Worm (Caenorhabditis elegans) whole organism, early embryonic: ENCODE results near the gene lam-2.

Experiments
- B0310.2 ChIP-seq: sonication (generic microtip); optimal IDR thresholded peaks from 2 replicates; lab custom pipeline; 2016; ENCODE audit warnings: mild to moderate bottlenecking, missing genetic modification characterization, missing compliant biosample characterization
- ama-1 ChIP-seq: fragments of 150-350 bp; optimal IDR thresholded peaks from 2 replicates; lab custom pipeline; 2014
- ceh-13 ChIP-seq: fragments of 200-800 bp; sonication (Bioruptor generic); optimal IDR thresholded peaks from 2 replicates; lab custom pipeline; 2018; ENCODE audit warnings: mild to moderate bottlenecking, missing genetic modification characterization, missing compliant biosample characterization
- ceh-36 ChIP-seq: sonication (generic microtip); optimal IDR thresholded peaks from 2 replicates; lab custom pipeline; 2016; ENCODE audit warnings: missing genetic modification characterization, inconsistent platforms, missing compliant biosample characterization
- flt-1 ChIP-seq: fragments of 200-800 bp; sonication (Bioruptor generic); IDR thresholded peaks from 2 replicates; pipeline ENCODE4 v1.3.6; 2022; ENCODE audit warnings: missing genetic modification characterization, missing compliant biosample characterization
- hmbx-1 ChIP-seq: sonication (generic microtip); optimal IDR thresholded peaks from 2 replicates; lab custom pipeline; 2016; ENCODE audit warnings: mild to moderate bottlenecking, missing genetic modification characterization, missing compliant biosample characterization
- hnd-1 ChIP-seq: sonication (generic microtip); optimal IDR thresholded peaks from 2 replicates; lab custom pipeline; 2016; ENCODE audit warnings: missing genetic modification characterization, missing compliant biosample characterization
- pes-1 ChIP-seq: fragments of 200-800 bp; sonication (Bioruptor generic); IDR thresholded peaks from 2 replicates; pipeline ENCODE4 v1.3.6; 2022; ENCODE audit warnings: missing genetic modification reagents, missing genetic modification characterization, missing compliant biosample characterization
- scrt-1 ChIP-seq: fragments of 200-800 bp; sonication (Bioruptor generic); IDR thresholded peaks from 2 replicates; pipeline ENCODE4 v1.3.6; 2022; ENCODE audit warnings: missing genetic modification characterization, missing compliant biosample characterization
- sea-1 ChIP-seq: fragments of 200-800 bp; sonication (Bioruptor generic); conservative IDR thresholded peaks from 2 replicates; pipeline ENCODE4 v1.3.6; 2022; ENCODE audit warnings: missing genetic modification characterization, missing compliant biosample characterization
- tra-4 ChIP-seq: sonication (generic microtip); optimal IDR thresholded peaks from 2 replicates; lab custom pipeline; 2017; ENCODE audit warnings: missing genetic modification characterization, missing compliant biosample characterization

DNA sequence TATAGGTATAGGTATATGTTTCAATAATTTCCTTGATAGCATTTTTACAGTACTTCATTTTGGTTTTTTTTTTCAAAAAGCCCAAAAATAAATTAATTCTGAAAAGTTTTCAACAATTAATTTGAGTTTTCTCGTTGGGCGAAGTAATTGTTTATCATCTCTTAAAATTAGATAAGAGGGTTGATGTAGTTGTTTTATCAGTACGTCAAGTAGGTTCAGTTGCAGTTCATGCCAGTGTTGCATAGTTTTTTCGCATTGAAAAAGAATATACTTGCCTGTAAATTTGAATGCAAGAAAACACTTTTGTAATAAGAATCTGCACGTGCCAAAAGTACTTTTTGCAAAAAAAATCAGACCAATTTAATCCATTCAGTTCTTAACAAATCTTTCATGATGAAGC, 25.9 kb downstream of the lam-2 start:
- TF ChIP-seq ama-1 (lab: Kevin White, UChicago) (no peak), flt-1 (GFP tag; lab: Robert Waterston, UW) (no peak), pes-1 (no peak), hmbx-1 (no peak), scrt-1 (GFP tag; lab: Robert Waterston, UW) (no peak), sea-1 (GFP tag; lab: Robert Waterston, UW) (no peak), B0310.2 (no peak), ceh-13 (no peak), hnd-1 (tag; lab: Kevin White, UChicago) (no peak), tra-4 (no peak), ceh-36 (tag; lab: Kevin White, UChicago) (no peak)
